Fruit fly (Drosophila melanogaster) whole organism, prepupa: ENCODE data around the gene Cpr66Cb.

Experiments used
- Blimp-1 ChIP-seq: fragments of 200-800 bp; sonication (Bioruptor generic); optimal IDR thresholded peaks from 3 replicates; lab custom pipeline; 2017; ENCODE audit warnings: missing biosample characterization, missing genetic modification characterization, mild to moderate bottlenecking, moderate library complexity, missing genetic modification reagents
- CG10631 ChIP-seq: fragments of 200-800 bp; sonication (Bioruptor generic); optimal IDR thresholded peaks from 2 replicates; lab custom pipeline; 2016; ENCODE audit warnings: missing biosample characterization, missing genetic modification characterization
- CG10669 ChIP-seq: fragments of 200-800 bp; sonication (Bioruptor generic); optimal IDR thresholded peaks from 3 replicates; lab custom pipeline; 2018; ENCODE audit warnings: missing biosample characterization, mild to moderate bottlenecking, missing genetic modification characterization, moderate library complexity
- CG11294 ChIP-seq: fragments of 200-800 bp; sonication (Bioruptor generic); IDR thresholded peaks from 2 replicates; pipeline ENCODE4 v1.3.6; 2022; ENCODE audit warnings: missing biosample characterization, missing genetic modification characterization
- CG11902 ChIP-seq: fragments of 200-800 bp; sonication (Bioruptor generic); optimal IDR thresholded peaks from 3 replicates; lab custom pipeline; 2016; ENCODE audit warnings: missing biosample characterization, missing genetic modification characterization
- CG15336 ChIP-seq: fragments of 200-800 bp; sonication (Bioruptor generic); IDR thresholded peaks from 2 replicates; pipeline ENCODE4 v1.3.6; 2022; ENCODE audit warnings: missing biosample characterization, missing genetic modification characterization
- CG3032 ChIP-seq: fragments of 200-800 bp; optimal IDR thresholded peaks from 2 replicates; lab custom pipeline; 2019; ENCODE audit warnings: missing biosample characterization, mild to moderate bottlenecking, missing genetic modification characterization, moderate library complexity
- CG32006 ChIP-seq: fragments of 200-800 bp; sonication (Bioruptor generic); optimal IDR thresholded peaks from 3 replicates; lab custom pipeline; 2017; ENCODE audit warnings: missing biosample characterization, mild to moderate bottlenecking, missing genetic modification characterization
- CG34406 ChIP-seq: fragments of 200-800 bp; sonication (Bioruptor generic); optimal IDR thresholded peaks from 3 replicates; lab custom pipeline; 2016; ENCODE audit warnings: missing biosample characterization, missing genetic modification characterization
- CG4318 ChIP-seq: fragments of 200-800 bp; sonication (Bioruptor generic); optimal IDR thresholded peaks from 3 replicates; lab custom pipeline; 2017; ENCODE audit warnings: missing biosample characterization, mild to moderate bottlenecking, missing genetic modification characterization
- CG6163 ChIP-seq: fragments of 200-800 bp; sonication (Bioruptor generic); IDR thresholded peaks from 3 replicates; pipeline ENCODE4 v1.3.6; 2022; ENCODE audit warnings: missing biosample characterization, missing genetic modification characterization
- CG6276 ChIP-seq: fragments of 200-800 bp; sonication (Bioruptor generic); optimal IDR thresholded peaks from 2 replicates; lab custom pipeline; 2017; ENCODE audit warnings: missing biosample characterization, mild to moderate bottlenecking, missing genetic modification characterization
- CG6792 ChIP-seq: fragments of 200-800 bp; sonication (Bioruptor generic); optimal IDR thresholded peaks from 3 replicates; lab custom pipeline; 2016; ENCODE audit warnings: missing biosample characterization, missing genetic modification characterization
- CG6808 ChIP-seq: fragments of 200-800 bp; sonication (Bioruptor generic); optimal IDR thresholded peaks from 3 replicates; lab custom pipeline; 2017; ENCODE audit warnings: missing biosample characterization, missing genetic modification characterization, mild to moderate bottlenecking, moderate library complexity, missing genetic modification reagents
- CG6854 ChIP-seq: fragments of 200-800 bp; sonication (Bioruptor generic); optimal IDR thresholded peaks from 2 replicates; lab custom pipeline; 2017; ENCODE audit warnings: missing biosample characterization, mild to moderate bottlenecking, missing genetic modification characterization
- CG7368 ChIP-seq: fragments of 200-800 bp; sonication (Bioruptor generic); optimal IDR thresholded peaks from 3 replicates; lab custom pipeline; 2016; ENCODE audit warnings: missing biosample characterization, missing genetic modification characterization
- CG8119 ChIP-seq: fragments of 200-800 bp; sonication (Bioruptor generic); IDR thresholded peaks from 3 replicates; pipeline ENCODE4 v1.3.6; 2022; ENCODE audit warnings: missing biosample characterization, missing genetic modification characterization
- CG8319 ChIP-seq: fragments of 200-800 bp; sonication (Bioruptor generic); optimal IDR thresholded peaks from 3 replicates; lab custom pipeline; 2016; ENCODE audit warnings: missing biosample characterization, missing genetic modification characterization
- CG8632 ChIP-seq: fragments of 200-800 bp; sonication (Bioruptor generic); optimal IDR thresholded peaks from 3 replicates; lab custom pipeline; 2016; ENCODE audit warnings: missing biosample characterization, missing genetic modification characterization
- CG9139 ChIP-seq: fragments of 200-800 bp; sonication (Bioruptor generic); optimal IDR thresholded peaks from 3 replicates; lab custom pipeline; 2017; ENCODE audit warnings: missing biosample characterization, mild to moderate bottlenecking, missing genetic modification characterization
- Eip75B ChIP-seq: fragments of 200-800 bp; sonication (Bioruptor generic); optimal IDR thresholded peaks from 3 replicates; lab custom pipeline; 2016; ENCODE audit warnings: missing biosample characterization, missing genetic modification characterization
- Eip78C ChIP-seq: fragments of 200-800 bp; sonication (Bioruptor generic); peaks from one replicate; lab custom pipeline; 2016; ENCODE audit warnings: missing biosample characterization, missing genetic modification characterization
- Eip93F ChIP-seq: fragments of 200-800 bp; sonication (Bioruptor generic); optimal IDR thresholded peaks from 2 replicates; lab custom pipeline; 2016; ENCODE audit warnings: missing biosample characterization, mild to moderate bottlenecking, missing genetic modification characterization
- Ets21C ChIP-seq: fragments of 200-800 bp; sonication (Bioruptor generic); optimal IDR thresholded peaks from 3 replicates; lab custom pipeline; 2016; ENCODE audit warnings: missing biosample characterization, missing genetic modification characterization
- Ets96B ChIP-seq: fragments of 200-800 bp; optimal IDR thresholded peaks from 2 replicates; lab custom pipeline; 2019; ENCODE audit warnings: missing biosample characterization, mild to moderate bottlenecking, missing genetic modification characterization, moderate library complexity
- Gug ChIP-seq: fragments of 200-800 bp; sonication (Bioruptor generic); IDR thresholded peaks from 2 replicates; pipeline ENCODE4 v1.3.6; 2022; ENCODE audit warnings: missing biosample characterization, missing genetic modification characterization
- Hr39 ChIP-seq: fragments of 200-800 bp; sonication (Bioruptor generic); optimal IDR thresholded peaks from 2 replicates; lab custom pipeline; 2016; ENCODE audit warnings: missing biosample characterization, missing genetic modification characterization
- Hr4 ChIP-seq: fragments of 200-800 bp; sonication (Bioruptor generic); optimal IDR thresholded peaks from 3 replicates; lab custom pipeline; 2016; ENCODE audit warnings: missing biosample characterization, missing genetic modification characterization
- Met ChIP-seq: fragments of 200-800 bp; sonication (Bioruptor generic); optimal IDR thresholded peaks from 3 replicates; lab custom pipeline; 2016; ENCODE audit warnings: missing biosample characterization, missing genetic modification characterization
- OdsH ChIP-seq: fragments of 200-800 bp; sonication (Bioruptor generic); optimal IDR thresholded peaks from 3 replicates; lab custom pipeline; 2016; ENCODE audit warnings: missing biosample characterization, missing genetic modification characterization
- Sox102F ChIP-seq: fragments of 200-800 bp; sonication (Bioruptor generic); optimal IDR thresholded peaks from 2 replicates; lab custom pipeline; 2016; ENCODE audit warnings: missing biosample characterization, mild to moderate bottlenecking, missing genetic modification characterization
- Sox14 ChIP-seq: fragments of 200-800 bp; sonication (Bioruptor generic); optimal IDR thresholded peaks from 3 replicates; lab custom pipeline; 2016; ENCODE audit warnings: missing biosample characterization, missing genetic modification characterization
- Sox15 ChIP-seq: fragments of 200-800 bp; sonication (Bioruptor generic); optimal IDR thresholded peaks from 3 replicates; lab custom pipeline; 2016; ENCODE audit warnings: missing biosample characterization, missing genetic modification characterization
- achi ChIP-seq: fragments of 200-800 bp; sonication (Bioruptor generic); optimal IDR thresholded peaks from 3 replicates; lab custom pipeline; 2016; ENCODE audit warnings: missing biosample characterization, missing genetic modification characterization
- acj6 ChIP-seq: fragments of 200-800 bp; sonication (Bioruptor generic); optimal IDR thresholded peaks from 3 replicates; lab custom pipeline; 2016; ENCODE audit warnings: missing biosample characterization, missing genetic modification characterization
- dac ChIP-seq: fragments of 200-800 bp; sonication (Bioruptor generic); optimal IDR thresholded peaks from 2 replicates; lab custom pipeline; 2017; ENCODE audit warnings: missing biosample characterization, mild to moderate bottlenecking, missing genetic modification characterization
- dsx ChIP-seq: fragments of 200-800 bp; optimal IDR thresholded peaks from 3 replicates; lab custom pipeline; 2019; ENCODE audit warnings: missing biosample characterization, mild to moderate bottlenecking, missing genetic modification characterization, moderate library complexity; ENCODE audit not compliant: poor library complexity, severe bottlenecking
- eg ChIP-seq: fragments of 200-800 bp; sonication (Bioruptor generic); IDR thresholded peaks from 3 replicates; pipeline ENCODE4 v1.3.6; 2022; ENCODE audit warnings: missing biosample characterization, missing genetic modification characterization
- esn ChIP-seq: fragments of 200-800 bp; sonication (Bioruptor generic); optimal IDR thresholded peaks from 2 replicates; lab custom pipeline; 2016; ENCODE audit warnings: missing biosample characterization, mild to moderate bottlenecking, missing genetic modification characterization, moderate library complexity
- fd85E ChIP-seq: fragments of 200-800 bp; sonication (Bioruptor generic); optimal IDR thresholded peaks from 3 replicates; lab custom pipeline; 2016; ENCODE audit warnings: missing biosample characterization, missing genetic modification characterization
- fkh ChIP-seq: fragments of 200-800 bp; sonication (Bioruptor generic); optimal IDR thresholded peaks from 3 replicates; lab custom pipeline; 2017; ENCODE audit warnings: missing biosample characterization, mild to moderate bottlenecking, missing genetic modification characterization, moderate library complexity
- lz ChIP-seq: fragments of 200-800 bp; sonication (Bioruptor generic); optimal IDR thresholded peaks from 3 replicates; lab custom pipeline; 2016; ENCODE audit warnings: missing biosample characterization, missing genetic modification characterization
- salr ChIP-seq, 2 experiments: fragments of 200-800 bp; sonication (Bioruptor generic); optimal IDR thresholded peaks; 3 replicates each; lab custom pipeline; 2016 to 2018; ENCODE audit warnings: missing biosample characterization in 2 of 2, missing genetic modification characterization in 2 of 2, mild to moderate bottlenecking in 1 of 2
- spab ChIP-seq: fragments of 200-800 bp; sonication (Bioruptor generic); optimal IDR thresholded peaks from 2 replicates; lab custom pipeline; 2017; ENCODE audit warnings: missing biosample characterization, mild to moderate bottlenecking, missing genetic modification characterization, missing genetic modification reagents
- svp ChIP-seq: fragments of 200-800 bp; sonication (Bioruptor generic); peaks from one replicate; lab custom pipeline; 2016; ENCODE audit warnings: missing biosample characterization, missing genetic modification characterization
- vri ChIP-seq: fragments of 200-800 bp; sonication (Bioruptor generic); optimal IDR thresholded peaks from 3 replicates; lab custom pipeline; 2016; ENCODE audit warnings: missing biosample characterization, mild to moderate bottlenecking, missing genetic modification characterization

The Cpr66Cb gene

dm6 chr3L:8331414-8331813 is 5.1 kb upstream of the Cpr66Cb start (continued):
- TF ChIP-seq CG6163 (GFP tag; lab: Robert Waterston, UW): no peak

- TF ChIP-seq Hr4 (GFP tag; lab: Kevin White, UChicago): peak; percentile 36
- no peak for TF ChIP-seq dsx (GFP tag; lab: Kevin White, UChicago)
- no peak for TF ChIP-seq Ets21C (GFP tag; lab: Kevin White, UChicago)
- peak; percentile 58 for TF ChIP-seq CG8119
- TF ChIP-seq lz (GFP tag; lab: Kevin White, UChicago): no peak
- TF ChIP-seq Sox14: no peak
- TF ChIP-seq CG34406 (GFP tag; lab: Kevin White, UChicago): no peak
- TF ChIP-seq achi: no peak
- TF ChIP-seq Ets96B (tag; lab: Kevin White, UChicago): no peak
- TF ChIP-seq CG15336 (GFP tag; lab: Robert Waterston, UW): 0 out of 2 replicates have a peak, but pooled peaks have one; percentile 27
- peak; percentile 61 for TF ChIP-seq CG6276 (GFP tag; lab: Kevin White, UChicago)
- peak; percentile 41 for TF ChIP-seq Eip78C (GFP tag; lab: Kevin White, UChicago)
- TF ChIP-seq spab (GFP tag; lab: Kevin White, UChicago): no peak
- no peak for TF ChIP-seq CG6854 (GFP tag; lab: Kevin White, UChicago)
- no peak for TF ChIP-seq CG6163 (GFP tag; lab: Robert Waterston, UW)
- TF ChIP-seq CG32006 (GFP tag; lab: Kevin White, UChicago): peak; percentile 2
- TF ChIP-seq Eip75B (GFP tag; lab: Kevin White, UChicago): no peak
- TF ChIP-seq Sox15 (GFP tag; lab: Kevin White, UChicago): no peak
- TF ChIP-seq OdsH (GFP tag; lab: Kevin White, UChicago): no peak
- TF ChIP-seq, all 60 proteins: peak for 6
These were observed 2.9 kb upstream of the Cpr66Cb start for dm6 chr3L:8333574-8333973.

- TF ChIP-seq CG11294 (GFP tag; lab: Robert Waterston, UW) (no peak), Sox102F (no peak), vri (no peak), spab (GFP tag; lab: Kevin White, UChicago) (no peak), salr (GFP tag; optimal IDR thresholded peaks at IDR 0.05; lab: Kevin White, UChicago) (no peak), dac (GFP tag; lab: Kevin White, UChicago) (no peak), CG32006 (GFP tag; lab: Kevin White, UChicago) (peak; percentile 35), CG9139 (GFP tag; lab: Kevin White, UChicago) (no peak), lz (GFP tag; lab: Kevin White, UChicago) (no peak), Hr39 (GFP tag; lab: Kevin White, UChicago) (no peak), CG6163 (GFP tag; lab: Robert Waterston, UW) (no peak), Blimp-1 (GFP tag; lab: Kevin White, UChicago) (no peak), Met (GFP tag; lab: Kevin White, UChicago) (no peak), fkh (no peak), eg (GFP tag; lab: Robert Waterston, UW) (peak; percentile 60; the same call in 2 of the 3 replicates), Hr4 (GFP tag; lab: Kevin White, UChicago) (peak; percentile 48), Eip75B (GFP tag; lab: Kevin White, UChicago) (no peak), Eip93F (no peak), CG4318 (peak; percentile 25), acj6 (GFP tag; lab: Kevin White, UChicago) (no peak), CG8632 (GFP tag; lab: Kevin White, UChicago) (no peak), CG11902 (GFP tag; lab: Kevin White, UChicago) (no peak), CG3032 (tag; lab: Kevin White, UChicago) (no peak), svp (GFP tag; lab: Kevin White, UChicago) (no peak), esn (GFP tag; lab: Kevin White, UChicago) (no peak), CG34406 (GFP tag; lab: Kevin White, UChicago) (no peak), CG10669 (GFP tag; lab: Kevin White, UChicago) (no peak), CG8119 (peak; percentile 59; the same call in 2 of the 3 replicates), dsx (GFP tag; lab: Kevin White, UChicago) (no peak), CG10631 (no peak), CG8319 (GFP tag; lab: Kevin White, UChicago) (no peak), OdsH (GFP tag; lab: Kevin White, UChicago) (no peak), CG6792 (GFP tag; lab: Kevin White, UChicago) (no peak), CG7368 (GFP tag; lab: Kevin White, UChicago) (no peak), CG6808 (GFP tag; lab: Kevin White, UChicago) (no peak), fd85E (no peak), Gug (no peak), Ets96B (tag; lab: Kevin White, UChicago) (no peak), CG15336 (GFP tag; lab: Robert Waterston, UW) (0 out of 2 replicates have a peak, but pooled peaks have one; percentile 21)
These were observed 2.1 kb upstream of the Cpr66Cb start for dm6 chr3L:8334338-8334737.
